Fruit fly (Drosophila melanogaster) whole organism, embryonic: ENCODE results near the gene Pop5.
A peak's percentile ranks its signal among the peaks of the same experiment; 100 is the strongest.

Experiments
- Blimp-1 ChIP-seq: fragments of 200-800 bp; sonication (Bioruptor generic); optimal IDR thresholded peaks from 3 replicates; lab custom pipeline; 2018; ENCODE audit warnings: missing biosample characterization, missing genetic modification characterization, mild to moderate bottlenecking, moderate library complexity, missing genetic modification reagents
- CG10147 ChIP-seq: fragments of 200-800 bp; sonication (Bioruptor generic); optimal IDR thresholded peaks from 2 replicates; lab custom pipeline; 2019; ENCODE audit warnings: missing biosample characterization, mild to moderate bottlenecking, missing genetic modification characterization, moderate library complexity
- CG10209 ChIP-seq: fragments of 200-800 bp; sonication (Bioruptor generic); optimal IDR thresholded peaks from 3 replicates; lab custom pipeline; 2017; ENCODE audit warnings: missing biosample characterization, mild to moderate bottlenecking, missing genetic modification characterization, missing genetic modification reagents
- CG1024 ChIP-seq: fragments of 200-800 bp; sonication (Bioruptor generic); IDR thresholded peaks from 2 replicates; pipeline ENCODE4 v1.3.6; 2022; ENCODE audit warnings: missing biosample characterization, missing genetic modification characterization
- CG11560 ChIP-seq: fragments of 200-800 bp; sonication (Bioruptor generic); IDR thresholded peaks from 3 replicates; pipeline ENCODE4 v1.3.6; 2022; ENCODE audit warnings: missing biosample characterization, missing genetic modification characterization
- CG12071 ChIP-seq: fragments of 200-800 bp; sonication (Bioruptor generic); optimal IDR thresholded peaks from 3 replicates; lab custom pipeline; 2018; ENCODE audit warnings: missing biosample characterization, mild to moderate bottlenecking, missing genetic modification characterization
- CG13424 ChIP-seq: fragments of 200-800 bp; sonication (Bioruptor generic); optimal IDR thresholded peaks from 2 replicates; lab custom pipeline; 2019; ENCODE audit warnings: missing biosample characterization, mild to moderate bottlenecking, missing genetic modification characterization, moderate library complexity
- CG14014 ChIP-seq: fragments of 200-800 bp; sonication (Bioruptor generic); IDR thresholded peaks from 2 replicates; pipeline ENCODE4 v1.3.6; 2022; ENCODE audit warnings: missing biosample characterization, missing genetic modification characterization
- CG16813 ChIP-seq: fragments of 200-800 bp; sonication (Bioruptor generic); IDR thresholded peaks from 3 replicates; pipeline ENCODE4 v1.3.6; 2022; ENCODE audit warnings: missing biosample characterization, missing genetic modification characterization; ENCODE audit not compliant: partially characterized antibody
- CG31224 ChIP-seq: fragments of 200-800 bp; sonication (Bioruptor generic); IDR thresholded peaks from 2 replicates; pipeline ENCODE4 v1.3.6; 2022; ENCODE audit warnings: missing biosample characterization, missing genetic modification characterization
- CG32772 ChIP-seq: fragments of 200-800 bp; sonication (Bioruptor generic); IDR thresholded peaks from 2 replicates; pipeline ENCODE4 v1.3.6; 2022; ENCODE audit warnings: missing biosample characterization, missing genetic modification characterization
- CG4282 ChIP-seq: fragments of 200-800 bp; sonication (Bioruptor generic); optimal IDR thresholded peaks from 2 replicates; lab custom pipeline; 2016; ENCODE audit warnings: missing biosample characterization, missing genetic modification characterization
- CG4328 ChIP-seq: fragments of 200-800 bp; sonication (Bioruptor generic); optimal IDR thresholded peaks from 3 replicates; lab custom pipeline; 2017; ENCODE audit warnings: missing biosample characterization, missing genetic modification reagents, missing genetic modification characterization
- CG4707 ChIP-seq: fragments of 200-800 bp; sonication (Bioruptor generic); optimal IDR thresholded peaks from 2 replicates; lab custom pipeline; 2018; ENCODE audit warnings: missing biosample characterization, mild to moderate bottlenecking, missing genetic modification characterization, moderate library complexity
- CG4730 ChIP-seq: fragments of 200-800 bp; sonication (Bioruptor generic); IDR thresholded peaks from 2 replicates; pipeline ENCODE4 v1.3.6; 2022; ENCODE audit warnings: missing biosample characterization, missing genetic modification characterization
- CG7372 ChIP-seq: fragments of 200-800 bp; sonication (Bioruptor generic); IDR thresholded peaks from 2 replicates; pipeline ENCODE4 v1.3.6; 2022; ENCODE audit warnings: missing biosample characterization, missing genetic modification characterization
- CG7786 ChIP-seq: fragments of 200-800 bp; sonication (Bioruptor generic); optimal IDR thresholded peaks from 2 replicates; lab custom pipeline; 2016; ENCODE audit warnings: missing biosample characterization, missing genetic modification characterization
- CG9609 ChIP-seq: fragments of 200-800 bp; sonication (Bioruptor generic); optimal IDR thresholded peaks from 3 replicates; lab custom pipeline; 2016; ENCODE audit warnings: missing biosample characterization, missing genetic modification characterization
- CG9727 ChIP-seq: fragments of 200-800 bp; sonication (Bioruptor generic); optimal IDR thresholded peaks from 3 replicates; lab custom pipeline; 2017; ENCODE audit warnings: missing biosample characterization, mild to moderate bottlenecking, missing genetic modification characterization
- CG9817 ChIP-seq: fragments of 200-800 bp; sonication (Bioruptor generic); optimal IDR thresholded peaks from 2 replicates; lab custom pipeline; 2018; ENCODE audit warnings: missing biosample characterization, mild to moderate bottlenecking, missing genetic modification characterization, moderate library complexity
- Camta ChIP-seq: fragments of 200-800 bp; sonication (Bioruptor generic); optimal IDR thresholded peaks from 2 replicates; lab custom pipeline; 2016; ENCODE audit warnings: missing biosample characterization, missing genetic modification characterization
- CrebB ChIP-seq: fragments of 200-800 bp; sonication (Bioruptor generic); optimal IDR thresholded peaks from 3 replicates; lab custom pipeline; 2018; ENCODE audit warnings: missing biosample characterization, mild to moderate bottlenecking, missing genetic modification characterization
- HmgD ChIP-seq: fragments of 200-800 bp; sonication (Bioruptor generic); optimal IDR thresholded peaks from 3 replicates; lab custom pipeline; 2016; ENCODE audit warnings: missing biosample characterization, missing genetic modification characterization
- NC2β ChIP-seq: fragments of 200-800 bp; sonication (Bioruptor generic); optimal IDR thresholded peaks from 2 replicates; lab custom pipeline; 2016; ENCODE audit warnings: missing biosample characterization, missing genetic modification characterization
- Neu2 ChIP-seq: fragments of 200-800 bp; sonication (Bioruptor generic); optimal IDR thresholded peaks from 3 replicates; lab custom pipeline; 2016; ENCODE audit warnings: missing biosample characterization, missing genetic modification characterization, borderline replicate concordance
- PHDP ChIP-seq: fragments of 200-800 bp; sonication (Bioruptor generic); optimal IDR thresholded peaks from 3 replicates; lab custom pipeline; 2018; ENCODE audit warnings: missing biosample characterization, mild to moderate bottlenecking, missing genetic modification characterization, moderate library complexity
- Rfx ChIP-seq: fragments of 200-800 bp; sonication (Bioruptor generic); IDR thresholded peaks from 2 replicates; pipeline ENCODE4 v1.3.6; 2022; ENCODE audit warnings: missing biosample characterization, missing genetic modification characterization
- bsh ChIP-seq, 2 experiments: fragments of 200-800 bp; sonication (Bioruptor generic); optimal IDR thresholded peaks; 2 replicates each; lab custom pipeline; 2017 to 2018; ENCODE audit warnings: mild to moderate bottlenecking in 2 of 2, missing biosample characterization in 2 of 2, missing genetic modification characterization in 2 of 2, moderate library complexity in 1 of 2
- cad ChIP-seq: fragments of >200 bp; optimal IDR thresholded peaks from 2 replicates; lab custom pipeline; 2017; ENCODE audit warnings: missing biosample characterization, missing genetic modification characterization
- disco-r ChIP-seq: fragments of 200-800 bp; sonication (Bioruptor generic); optimal IDR thresholded peaks from 2 replicates; lab custom pipeline; 2016; ENCODE audit warnings: missing biosample characterization, missing genetic modification characterization
- exex ChIP-seq: fragments of 200-800 bp; sonication (Bioruptor generic); optimal IDR thresholded peaks from 4 replicates; lab custom pipeline; 2018; ENCODE audit warnings: missing biosample characterization, mild to moderate bottlenecking, missing genetic modification characterization, moderate library complexity
- eyg ChIP-seq: fragments of 200-800 bp; sonication (Bioruptor generic); optimal IDR thresholded peaks from 3 replicates; lab custom pipeline; 2016; ENCODE audit warnings: missing biosample characterization, missing genetic modification characterization
- fd102C ChIP-seq: fragments of 200-800 bp; sonication (Bioruptor generic); optimal IDR thresholded peaks from 2 replicates; lab custom pipeline; 2018; ENCODE audit warnings: missing biosample characterization, mild to moderate bottlenecking, missing genetic modification characterization, moderate library complexity
- fru ChIP-seq: fragments of >200 bp; optimal IDR thresholded peaks from 2 replicates; lab custom pipeline; 2017
- ftz-f1 ChIP-seq: fragments of 200-800 bp; sonication (Bioruptor generic); optimal IDR thresholded peaks from 2 replicates; lab custom pipeline; 2016; ENCODE audit warnings: missing biosample characterization, missing genetic modification characterization
- gcm2 ChIP-seq: fragments of 200-800 bp; sonication (Bioruptor generic); optimal IDR thresholded peaks from 2 replicates; lab custom pipeline; 2016; ENCODE audit warnings: missing biosample characterization, missing genetic modification characterization
- ham ChIP-seq: fragments of 200-800 bp; sonication (Bioruptor generic); IDR thresholded peaks from 2 replicates; pipeline ENCODE4 v1.3.6; 2022; ENCODE audit warnings: missing biosample characterization, missing genetic modification characterization
- hbn ChIP-seq: fragments of 200-800 bp; sonication (Bioruptor generic); IDR thresholded peaks from 2 replicates; pipeline ENCODE4 v1.3.6; 2022; ENCODE audit warnings: missing biosample characterization, missing genetic modification characterization; ENCODE audit not compliant: partially characterized antibody
- jumu ChIP-seq: fragments of 200-800 bp; sonication (Bioruptor generic); optimal IDR thresholded peaks from 3 replicates; lab custom pipeline; 2016; ENCODE audit warnings: missing biosample characterization, missing genetic modification characterization
- maf-S ChIP-seq: fragments of 200-800 bp; sonication (Bioruptor generic); optimal IDR thresholded peaks from 2 replicates; lab custom pipeline; 2016; ENCODE audit warnings: missing biosample characterization, missing genetic modification characterization
- nom ChIP-seq: fragments of 200-800 bp; sonication (Bioruptor generic); optimal IDR thresholded peaks from 2 replicates; lab custom pipeline; 2017; ENCODE audit warnings: missing biosample characterization, missing genetic modification characterization, mild to moderate bottlenecking, moderate library complexity, missing genetic modification reagents
- otp ChIP-seq: fragments of 200-800 bp; sonication (Bioruptor generic); IDR thresholded peaks from 3 replicates; pipeline ENCODE4, ENCODE4 v1.3.6; 2022; ENCODE audit warnings: missing biosample characterization, missing genetic modification characterization
- repo ChIP-seq: fragments of 200-800 bp; sonication (Bioruptor generic); optimal IDR thresholded peaks from 2 replicates; lab custom pipeline; 2016; ENCODE audit warnings: missing biosample characterization, missing genetic modification characterization
- ro ChIP-seq: fragments of 200-800 bp; sonication (Bioruptor generic); IDR thresholded peaks from 2 replicates; pipeline ENCODE4 v1.3.6; 2022; ENCODE audit warnings: missing biosample characterization, missing genetic modification characterization
- sr ChIP-seq: fragments of 200-800 bp; sonication (Bioruptor generic); IDR thresholded peaks from 3 replicates; pipeline ENCODE4 v1.3.6; 2022; ENCODE audit warnings: missing biosample characterization, missing genetic modification characterization
- sug ChIP-seq: fragments of 200-800 bp; optimal IDR thresholded peaks from 2 replicates; lab custom pipeline; 2019; ENCODE audit warnings: missing biosample characterization, mild to moderate bottlenecking, missing genetic modification characterization, moderate library complexity
- tap ChIP-seq: fragments of 200-800 bp; optimal IDR thresholded peaks from 3 replicates; lab custom pipeline; 2019; ENCODE audit warnings: missing biosample characterization, mild to moderate bottlenecking, missing genetic modification characterization, moderate library complexity
- tx ChIP-seq: fragments of 200-800 bp; sonication (Bioruptor generic); optimal IDR thresholded peaks from 2 replicates; lab custom pipeline; 2016; ENCODE audit warnings: missing biosample characterization, missing genetic modification characterization
- vfl ChIP-seq: fragments of 200-800 bp; sonication (Bioruptor generic); optimal IDR thresholded peaks from 2 replicates; lab custom pipeline; 2016; ENCODE audit warnings: missing biosample characterization, missing genetic modification characterization
- z ChIP-seq: fragments of 200-800 bp; sonication (Bioruptor generic); IDR thresholded peaks from 3 replicates; pipeline ENCODE4 v1.3.6; 2022; ENCODE audit warnings: missing biosample characterization, missing genetic modification characterization

Gene Pop5

DNA sequence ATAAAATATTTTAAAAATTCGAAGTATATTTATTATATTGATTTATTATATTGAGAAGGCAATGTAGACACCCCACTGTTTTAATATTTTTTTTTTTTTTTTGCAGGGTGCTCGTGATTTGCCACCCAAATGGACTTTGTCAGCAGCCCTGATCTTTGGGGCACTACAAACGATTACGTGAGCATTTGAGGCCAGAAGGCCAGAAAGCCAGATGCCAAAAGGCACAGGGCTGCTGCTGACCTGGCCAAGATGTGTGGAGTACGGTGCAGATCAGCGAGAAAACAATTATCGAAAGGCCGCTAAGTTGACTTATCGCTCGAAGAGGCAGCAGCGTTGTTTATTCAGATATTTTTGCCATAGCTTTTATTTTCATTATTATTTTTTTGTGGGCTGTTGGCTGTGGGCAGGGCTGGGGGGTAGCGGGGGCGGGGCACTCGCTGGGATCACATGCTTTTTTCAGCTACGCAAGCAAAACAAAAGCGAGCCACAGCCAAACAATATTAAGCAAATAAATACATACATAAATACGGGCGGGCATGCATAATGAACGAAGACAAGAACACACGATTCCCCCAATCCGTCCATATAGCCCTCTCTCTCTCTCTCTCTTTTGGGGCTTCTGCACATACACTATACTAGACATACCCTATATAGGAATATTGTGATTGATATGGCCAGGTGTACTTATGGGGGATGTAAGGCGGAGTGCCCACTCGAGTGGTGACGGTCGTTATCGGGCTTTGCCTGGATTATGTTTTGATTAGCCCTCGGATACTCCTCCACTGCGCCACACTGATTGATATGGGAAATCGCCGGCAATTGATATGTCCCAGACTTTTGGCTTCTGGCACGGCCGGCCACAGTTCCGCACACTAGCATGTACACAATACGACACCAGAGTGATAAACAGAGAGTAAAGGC, 41.3 kb downstream of the Pop5 start (continued):
- TF ChIP-seq gcm2 (GFP tag; lab: Kevin White, UChicago) = no peak
- no peak for TF ChIP-seq fru
- peak; percentile 5; the same call in 1 of the 2 replicates for TF ChIP-seq CG31224 (GFP tag; lab: Robert Waterston, UW)
- no peak for TF ChIP-seq CG4707
- TF ChIP-seq CG32772 (GFP tag; lab: Robert Waterston, UW) = no peak
- no peak for TF ChIP-seq CG9727
- no peak for TF ChIP-seq disco-r (GFP tag; lab: Kevin White, UChicago)
- TF ChIP-seq sug (tag; lab: Kevin White, UChicago) = peak; percentile 86
- TF ChIP-seq tap (tag; lab: Kevin White, UChicago) = no peak
- TF ChIP-seq fd102C (GFP tag; lab: Kevin White, UChicago) = no peak
- TF ChIP-seq sr (GFP tag; lab: Robert Waterston, UW) = peak; percentile 59; the same call in 1 of the 3 replicates
- no peak for TF ChIP-seq PHDP (tag; lab: Kevin White, UChicago)
- no peak for TF ChIP-seq CG4730 (GFP tag; lab: Robert Waterston, UW)
- no peak for TF ChIP-seq CG1024 (GFP tag; lab: Robert Waterston, UW)
- TF ChIP-seq maf-S (GFP tag; lab: Kevin White, UChicago) = no peak
- peak; percentile 41; the same call in 1 of the 2 replicates for TF ChIP-seq Rfx (GFP tag; lab: Robert Waterston, UW)
- no peak for TF ChIP-seq bsh (GFP tag; optimal IDR thresholded peaks at IDR 0.05; lab: Kevin White, UChicago)
- TF ChIP-seq CG9609 = no peak
- peak; percentile 42 for TF ChIP-seq CG10147 (GFP tag; lab: Kevin White, UChicago)
- no peak for TF ChIP-seq cad
- TF ChIP-seq CG12071 (GFP tag; lab: Kevin White, UChicago) = no peak
- no peak for TF ChIP-seq repo (GFP tag; lab: Kevin White, UChicago)
- no peak for TF ChIP-seq CG10209 (GFP tag; lab: Kevin White, UChicago)
- no peak for TF ChIP-seq CG7786 (GFP tag; lab: Kevin White, UChicago)
- no peak for TF ChIP-seq Camta (GFP tag; lab: Kevin White, UChicago)
- TF ChIP-seq HmgD (GFP tag; lab: Kevin White, UChicago) = no peak
- no peak for TF ChIP-seq Neu2 (GFP tag; lab: Kevin White, UChicago)
- TF ChIP-seq ham (GFP tag; lab: Robert Waterston, UW) = no peak
- TF ChIP-seq CG14014 (GFP tag; lab: Robert Waterston, UW) = no peak
- peak; percentile 96 for TF ChIP-seq exex (tag; lab: Kevin White, UChicago)
- no peak for TF ChIP-seq ro
- TF ChIP-seq hbn = no peak
- no peak for TF ChIP-seq CG7372 (GFP tag; lab: Robert Waterston, UW)
- peak; percentile 7 for TF ChIP-seq Blimp-1 (GFP tag; lab: Kevin White, UChicago)
- TF ChIP-seq CG4328 (GFP tag; lab: Kevin White, UChicago) = no peak
- no peak for TF ChIP-seq eyg (GFP tag; lab: Kevin White, UChicago)
- TF ChIP-seq CrebB = no peak
- TF ChIP-seq CG11560 (tag; lab: Robert Waterston, UW) = no peak
- 0 out of 3 replicates have a peak, but pooled peaks have one; percentile 33 for TF ChIP-seq z (GFP tag; lab: Robert Waterston, UW)
- TF ChIP-seq vfl (GFP tag; lab: Kevin White, UChicago) = no peak
- TF ChIP-seq tx (GFP tag; lab: Kevin White, UChicago) = no peak
- no peak for TF ChIP-seq CG4282
- no peak for TF ChIP-seq NC2β (GFP tag; lab: Kevin White, UChicago)
- no peak for TF ChIP-seq CG13424
- no peak for TF ChIP-seq jumu
- no peak for TF ChIP-seq nom (GFP tag; lab: Kevin White, UChicago)
- no peak for TF ChIP-seq ftz-f1 (GFP tag; lab: Kevin White, UChicago)
- no peak for TF ChIP-seq CG16813
- TF ChIP-seq CG9817 (tag; lab: Kevin White, UChicago) = no peak
- TF ChIP-seq otp = 0 out of 3 replicates have a peak, but pooled peaks have one; percentile 30
